Fruit fly (Drosophila melanogaster) whole organism, adult: ENCODE measurements around the gene PGRP-SB1.

Source experiments
- CG5204 ChIP-seq: fragments of 200-800 bp; sonication (Bioruptor generic); optimal IDR thresholded peaks from 2 replicates; lab custom pipeline; 2016; ENCODE audit warnings: missing biosample characterization, missing genetic modification characterization
- CG7045 ChIP-seq: fragments of 200-800 bp; sonication (Bioruptor generic); optimal IDR thresholded peaks from 2 replicates; lab custom pipeline; 2017; ENCODE audit warnings: missing biosample characterization, mild to moderate bottlenecking, missing genetic modification characterization
- CG7101 ChIP-seq: fragments of 200-800 bp; sonication (Bioruptor generic); optimal IDR thresholded peaks from 2 replicates; lab custom pipeline; 2018; ENCODE audit warnings: missing biosample characterization, mild to moderate bottlenecking, missing genetic modification characterization, moderate library complexity
- Crg-1 ChIP-seq: fragments of 200-800 bp; sonication (Bioruptor generic); optimal IDR thresholded peaks from 2 replicates; lab custom pipeline; 2016; ENCODE audit warnings: missing biosample characterization, missing genetic modification characterization
- bab1 ChIP-seq: fragments of 200-800 bp; sonication (Bioruptor generic); optimal IDR thresholded peaks from 3 replicates; lab custom pipeline; 2019; ENCODE audit warnings: missing biosample characterization, mild to moderate bottlenecking, missing genetic modification characterization, moderate library complexity
- cnc ChIP-seq, 2 experiments: fragments of >200 bp; optimal IDR thresholded peaks; 2 replicates each; lab custom pipeline; 2017
- kay ChIP-seq: fragments of 200-800 bp; sonication (Bioruptor generic); peaks from one replicate; lab custom pipeline; 2016; ENCODE audit warnings: missing biosample characterization, missing genetic modification characterization, borderline replicate concordance
- ovo ChIP-seq: fragments of 200-800 bp; sonication (Bioruptor generic); optimal IDR thresholded peaks from 2 replicates; lab custom pipeline; 2016; ENCODE audit warnings: missing biosample characterization, missing genetic modification characterization
- pad ChIP-seq: fragments of 200-800 bp; sonication (Bioruptor generic); optimal IDR thresholded peaks from 3 replicates; lab custom pipeline; 2017; ENCODE audit warnings: missing biosample characterization, missing genetic modification characterization, mild to moderate bottlenecking, moderate library complexity, missing genetic modification reagents

- TF ChIP-seq CG5204 (no peak), pad (GFP tag; lab: Kevin White, UChicago) (peak; percentile 62), CG7045 (GFP tag; lab: Kevin White, UChicago) (peak; percentile 29), bab1 (GFP tag; lab: Kevin White, UChicago) (no peak), CG7101 (tag; lab: Kevin White, UChicago) (peak; percentile 60), cnc (optimal IDR thresholded peaks at IDR 0.05; lab: Kevin White, UChicago) (no peak), ovo (GFP tag; lab: Kevin White, UChicago) (peak; percentile 22), Crg-1 (GFP tag; lab: Kevin White, UChicago) (no peak), kay (GFP tag; lab: Kevin White, UChicago) (no peak)
These were observed 45.4 kb downstream of the PGRP-SB1 start for dm6 chr3L:16682371-16682770.
